Fruit fly (Drosophila melanogaster) whole organism, adult: Measurements from ENCODE around the gene CG1635.

Source experiments
- CG11617 ChIP-seq: fragments of 200-800 bp; sonication (Bioruptor generic); optimal IDR thresholded peaks from 2 replicates; lab custom pipeline; 2017; ENCODE audit warnings: mild to moderate bottlenecking, missing biosample characterization, missing genetic modification reagents, missing genetic modification characterization
- CG5204 ChIP-seq: fragments of 200-800 bp; sonication (Bioruptor generic); optimal IDR thresholded peaks from 2 replicates; lab custom pipeline; 2016; ENCODE audit warnings: missing biosample characterization, missing genetic modification characterization
- CG7045 ChIP-seq: fragments of 200-800 bp; sonication (Bioruptor generic); optimal IDR thresholded peaks from 2 replicates; lab custom pipeline; 2017; ENCODE audit warnings: missing biosample characterization, mild to moderate bottlenecking, missing genetic modification characterization
- Crg-1 ChIP-seq: fragments of 200-800 bp; sonication (Bioruptor generic); optimal IDR thresholded peaks from 2 replicates; lab custom pipeline; 2016; ENCODE audit warnings: missing biosample characterization, missing genetic modification characterization
- Hr96 ChIP-seq: fragments of 200-800 bp; sonication (Bioruptor generic); optimal IDR thresholded peaks from 2 replicates; lab custom pipeline; 2016; ENCODE audit warnings: missing biosample characterization, missing genetic modification characterization
- cic ChIP-seq: fragments of 200-800 bp; sonication (Bioruptor generic); optimal IDR thresholded peaks from 2 replicates; lab custom pipeline; 2017; ENCODE audit warnings: missing biosample characterization, mild to moderate bottlenecking, missing genetic modification characterization, moderate library complexity
- cnc ChIP-seq, 2 experiments: fragments of >200 bp; optimal IDR thresholded peaks; 2 replicates each; lab custom pipeline; 2017

- TF ChIP-seq CG11617 (no peak), Crg-1 (no peak), cic (GFP tag; lab: Kevin White, UChicago) (no peak), cnc (optimal IDR thresholded peaks at IDR 0.05; lab: Kevin White, UChicago) (no peak), CG5204 (no peak), Hr96 (GFP tag; lab: Kevin White, UChicago) (no peak), CG7045 (GFP tag; lab: Kevin White, UChicago) (no peak)
Measured at dm6 chr3R:31564588-31564987, 23.9 kb upstream of the CG1635 start.
